Fruit fly (Drosophila melanogaster): ENCODE results near the gene CG6171.

The CG6171 gene

DNA sequence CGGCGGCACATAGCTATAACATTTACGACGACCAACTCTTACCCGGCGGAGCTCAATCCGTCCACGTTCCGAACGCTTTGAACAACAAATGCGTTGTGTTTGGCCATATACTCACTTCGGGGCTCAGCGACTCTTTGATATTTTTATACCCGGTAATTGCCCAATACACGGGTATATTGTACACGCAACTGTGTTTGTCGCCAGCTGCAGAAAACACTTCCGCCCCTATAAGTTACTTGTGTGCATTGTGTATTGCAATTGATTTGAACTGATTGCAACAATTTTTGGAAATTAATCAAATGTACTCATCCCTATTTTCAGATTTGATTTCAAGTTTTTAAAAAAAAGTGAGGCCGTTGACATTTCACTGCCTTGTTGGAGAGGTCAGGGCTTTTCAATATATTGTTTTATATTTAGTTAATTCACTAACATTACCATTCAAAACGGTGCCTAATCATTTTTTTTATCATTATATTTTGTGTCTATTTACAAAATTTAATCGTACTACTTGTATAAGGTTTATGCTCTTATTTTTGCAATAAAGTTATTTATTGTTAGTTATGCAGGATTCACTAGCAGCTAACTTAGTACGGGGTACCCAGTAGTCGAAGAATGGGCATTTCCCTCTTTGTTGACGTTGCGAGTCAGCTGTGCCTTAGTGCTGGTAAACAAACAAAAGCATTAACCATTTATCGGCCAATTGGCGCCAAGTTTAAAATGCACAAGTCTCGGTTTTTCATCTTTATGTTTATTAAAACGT, 20.6 kb downstream of the CG6171 start, which contains the start of gene Nagk (continued):
- TF ChIP-seq ham (GFP tag; IDR thresholded peaks at IDR 0.05): no peak
- TF ChIP-seq CG34422 (GFP tag; IDR thresholded peaks at IDR 0.05): peak; percentile 19; the same call in 1 of the 3 replicates
- TF ChIP-seq CG17802 (tag; optimal IDR thresholded peaks at IDR 0.05): peak; percentile 7
- TF ChIP-seq CG16779 (GFP tag; IDR thresholded peaks at IDR 0.05): no peak
- TF ChIP-seq C15 (GFP tag; IDR thresholded peaks at IDR 0.05): no peak
- peak; percentile 48; the same call in 1 of the 3 replicates for TF ChIP-seq ken (GFP tag; IDR thresholded peaks at IDR 0.05)
- no peak for TF ChIP-seq jigr1 (GFP tag; IDR thresholded peaks at IDR 0.05)
- TF ChIP-seq sima (GFP tag; optimal IDR thresholded peaks at IDR 0.05): no peak
- peak; percentile 69 for TF ChIP-seq CG2120 (GFP tag; optimal IDR thresholded peaks at IDR 0.05)
- peak; percentile 8; the same call in 1 of the 2 replicates for TF ChIP-seq ranshi (GFP tag; IDR thresholded peaks at IDR 0.05)
- peak; percentile 4 for TF ChIP-seq CG12071 (GFP tag; optimal IDR thresholded peaks at IDR 0.05)
- no peak for TF ChIP-seq tna (GFP tag; IDR thresholded peaks at IDR 0.05; ENCODE audit: partially characterized antibody)
- peak; percentile 45 for TF ChIP-seq bbx (GFP tag; IDR thresholded peaks at IDR 0.05; ENCODE audit: partially characterized antibody)
- peak; percentile 79 for TF ChIP-seq CG8924 (tag; optimal IDR thresholded peaks at IDR 0.05)
- TF ChIP-seq CG12391 (tag; optimal IDR thresholded peaks at IDR 0.05): peak; percentile 77
- peak; percentile 28 for TF ChIP-seq Blimp-1 (GFP tag; optimal IDR thresholded peaks at IDR 0.05)
- TF ChIP-seq CG9215 (GFP tag; IDR thresholded peaks at IDR 0.05): peak; percentile 21; the same call in 1 of the 2 replicates
- peak; percentile 96 for TF ChIP-seq D19B (GFP tag; optimal IDR thresholded peaks at IDR 0.05)
- peak; percentile 63; the same call in 1 of the 2 replicates for TF ChIP-seq Bgb (GFP tag; IDR thresholded peaks at IDR 0.05; ENCODE audit: partially characterized antibody)
- peak; percentile 44 for TF ChIP-seq MBD-R2 (GFP tag; IDR thresholded peaks at IDR 0.05)
- peak; percentile 40 for TF ChIP-seq mam (GFP tag; optimal IDR thresholded peaks at IDR 0.05)
- peak in 1 of 3 experiments; percentile 71 for TF ChIP-seq lola (GFP tag; optimal IDR thresholded peaks at IDR 0.05)
- peak; percentile 5 for TF ChIP-seq HmgZ (tag; optimal IDR thresholded peaks at IDR 0.05)
- peak; percentile 27 for TF ChIP-seq CG15514 (GFP tag; optimal IDR thresholded peaks at IDR 0.05)
- no peak for TF ChIP-seq prd (optimal IDR thresholded peaks at IDR 0.05)
- peak; percentile 40 for TF ChIP-seq prd (GFP tag; IDR thresholded peaks at IDR 0.05)
- peak; percentile 71 for TF ChIP-seq slbo (GFP tag; IDR thresholded peaks at IDR 0.05)
- TF ChIP-seq D19A (tag; optimal IDR thresholded peaks at IDR 0.05): peak; percentile 24
- TF ChIP-seq tap (tag; optimal IDR thresholded peaks at IDR 0.05): no peak
- no peak for TF ChIP-seq wdn (GFP tag; IDR thresholded peaks at IDR 0.05)

dm6 chr3R:15342432-15342925, 21.2 kb downstream of the CG6171 start:
- TF ChIP-seq CG14965 (GFP tag; optimal IDR thresholded peaks at IDR 0.05; ENCODE audit: borderline replicate concordance) (no peak), CG11093 (GFP tag; IDR thresholded peaks at IDR 0.05) (0 out of 3 replicates have a peak, but pooled peaks have one; percentile 9), unc-4 (GFP tag; IDR thresholded peaks at IDR 0.05; ENCODE audit: partially characterized antibody) (no peak), mirr (GFP tag; optimal IDR thresholded peaks at IDR 0.05) (no peak), sima (GFP tag; optimal IDR thresholded peaks at IDR 0.05) (no peak), Gug (GFP tag; IDR thresholded peaks at IDR 0.05) (peak; percentile 9; the same call in 2 of the 4 replicates), ewg (GFP tag; optimal IDR thresholded peaks at IDR 0.05) (no peak), mld (GFP tag; IDR thresholded peaks at IDR 0.05; ENCODE audit: partially characterized antibody) (no peak), dmrt11E (tag; optimal IDR thresholded peaks at IDR 0.05) (no peak), hkb (optimal IDR thresholded peaks at IDR 0.05) (no peak), hkb (GFP tag; IDR thresholded peaks at IDR 0.05) (0 out of 2 replicates have a peak, but pooled peaks have one; percentile 23), CG2116 (GFP tag; optimal IDR thresholded peaks at IDR 0.05) (no peak), CG10462 (GFP tag; optimal IDR thresholded peaks at IDR 0.05) (no peak), disco-r (GFP tag; optimal IDR thresholded peaks at IDR 0.05) (no peak), bowl (GFP tag; IDR thresholded peaks at IDR 0.05) (no peak), jumu (GFP tag; optimal IDR thresholded peaks at IDR 0.05) (no peak), Jarid2 (GFP tag; optimal IDR thresholded peaks at IDR 0.05) (no peak), row (GFP tag; IDR thresholded peaks at IDR 0.05) (peak; percentile 12; the same call in 1 of the 3 replicates), CG6254 (GFP tag; optimal IDR thresholded peaks at IDR 0.05) (no peak), Hmr (GFP tag; optimal IDR thresholded peaks at IDR 0.05) (no peak), kay (GFP tag; optimal IDR thresholded peaks at IDR 0.05) (no peak)

Measured in whole organism, embryonic.